Fruit fly (Drosophila melanogaster) whole organism, prepupa: ENCODE measurements around the gene IntS14.

Experiments
- Blimp-1 ChIP-seq: fragments of 200-800 bp; sonication (Bioruptor generic); optimal IDR thresholded peaks from 3 replicates; lab custom pipeline; 2017; ENCODE audit warnings: missing biosample characterization, missing genetic modification characterization, mild to moderate bottlenecking, moderate library complexity, missing genetic modification reagents
- CG10631 ChIP-seq: fragments of 200-800 bp; sonication (Bioruptor generic); optimal IDR thresholded peaks from 2 replicates; lab custom pipeline; 2016; ENCODE audit warnings: missing biosample characterization, missing genetic modification characterization
- CG10669 ChIP-seq: fragments of 200-800 bp; sonication (Bioruptor generic); optimal IDR thresholded peaks from 3 replicates; lab custom pipeline; 2018; ENCODE audit warnings: missing biosample characterization, mild to moderate bottlenecking, missing genetic modification characterization, moderate library complexity
- CG11294 ChIP-seq: fragments of 200-800 bp; sonication (Bioruptor generic); IDR thresholded peaks from 2 replicates; pipeline ENCODE4 v1.3.6; 2022; ENCODE audit warnings: missing biosample characterization, missing genetic modification characterization
- CG11762 ChIP-seq: fragments of 200-800 bp; sonication (Bioruptor generic); optimal IDR thresholded peaks from 3 replicates; lab custom pipeline; 2016; ENCODE audit warnings: missing biosample characterization, missing genetic modification characterization; ENCODE audit not compliant: insufficient read depth
- CG11902 ChIP-seq: fragments of 200-800 bp; sonication (Bioruptor generic); optimal IDR thresholded peaks from 3 replicates; lab custom pipeline; 2016; ENCODE audit warnings: missing biosample characterization, missing genetic modification characterization
- CG15336 ChIP-seq: fragments of 200-800 bp; sonication (Bioruptor generic); IDR thresholded peaks from 2 replicates; pipeline ENCODE4 v1.3.6; 2022; ENCODE audit warnings: missing biosample characterization, missing genetic modification characterization
- CG1621 ChIP-seq: fragments of 200-800 bp; sonication (Bioruptor generic); optimal IDR thresholded peaks from 3 replicates; lab custom pipeline; 2018; ENCODE audit warnings: missing biosample characterization, mild to moderate bottlenecking, missing genetic modification characterization
- CG3032 ChIP-seq: fragments of 200-800 bp; optimal IDR thresholded peaks from 2 replicates; lab custom pipeline; 2019; ENCODE audit warnings: missing biosample characterization, mild to moderate bottlenecking, missing genetic modification characterization, moderate library complexity
- CG32006 ChIP-seq: fragments of 200-800 bp; sonication (Bioruptor generic); optimal IDR thresholded peaks from 3 replicates; lab custom pipeline; 2017; ENCODE audit warnings: missing biosample characterization, mild to moderate bottlenecking, missing genetic modification characterization
- CG34406 ChIP-seq: fragments of 200-800 bp; sonication (Bioruptor generic); optimal IDR thresholded peaks from 3 replicates; lab custom pipeline; 2016; ENCODE audit warnings: missing biosample characterization, missing genetic modification characterization
- CG3919 ChIP-seq: fragments of 200-800 bp; sonication (Bioruptor generic); optimal IDR thresholded peaks from 3 replicates; lab custom pipeline; 2016; ENCODE audit warnings: missing biosample characterization, missing genetic modification characterization
- CG6163 ChIP-seq: fragments of 200-800 bp; sonication (Bioruptor generic); IDR thresholded peaks from 3 replicates; pipeline ENCODE4 v1.3.6; 2022; ENCODE audit warnings: missing biosample characterization, missing genetic modification characterization
- CG6808 ChIP-seq: fragments of 200-800 bp; sonication (Bioruptor generic); optimal IDR thresholded peaks from 3 replicates; lab custom pipeline; 2017; ENCODE audit warnings: missing biosample characterization, missing genetic modification characterization, mild to moderate bottlenecking, moderate library complexity, missing genetic modification reagents
- CG6854 ChIP-seq: fragments of 200-800 bp; sonication (Bioruptor generic); optimal IDR thresholded peaks from 2 replicates; lab custom pipeline; 2017; ENCODE audit warnings: missing biosample characterization, mild to moderate bottlenecking, missing genetic modification characterization
- CG7368 ChIP-seq: fragments of 200-800 bp; sonication (Bioruptor generic); optimal IDR thresholded peaks from 3 replicates; lab custom pipeline; 2016; ENCODE audit warnings: missing biosample characterization, missing genetic modification characterization
- CG8119 ChIP-seq: fragments of 200-800 bp; sonication (Bioruptor generic); IDR thresholded peaks from 3 replicates; pipeline ENCODE4 v1.3.6; 2022; ENCODE audit warnings: missing biosample characterization, missing genetic modification characterization
- CG8632 ChIP-seq: fragments of 200-800 bp; sonication (Bioruptor generic); optimal IDR thresholded peaks from 3 replicates; lab custom pipeline; 2016; ENCODE audit warnings: missing biosample characterization, missing genetic modification characterization
- Eip75B ChIP-seq: fragments of 200-800 bp; sonication (Bioruptor generic); optimal IDR thresholded peaks from 3 replicates; lab custom pipeline; 2016; ENCODE audit warnings: missing biosample characterization, missing genetic modification characterization
- Eip78C ChIP-seq: fragments of 200-800 bp; sonication (Bioruptor generic); peaks from one replicate; lab custom pipeline; 2016; ENCODE audit warnings: missing biosample characterization, missing genetic modification characterization
- Ets21C ChIP-seq: fragments of 200-800 bp; sonication (Bioruptor generic); optimal IDR thresholded peaks from 3 replicates; lab custom pipeline; 2016; ENCODE audit warnings: missing biosample characterization, missing genetic modification characterization
- Gug ChIP-seq: fragments of 200-800 bp; sonication (Bioruptor generic); IDR thresholded peaks from 2 replicates; pipeline ENCODE4 v1.3.6; 2022; ENCODE audit warnings: missing biosample characterization, missing genetic modification characterization
- Hr38 ChIP-seq: sonication (Bioruptor generic); optimal IDR thresholded peaks from 2 replicates; lab custom pipeline; 2016; ENCODE audit warnings: missing biosample characterization, missing genetic modification characterization
- Lpt ChIP-seq: fragments of 200-800 bp; sonication (Bioruptor generic); optimal IDR thresholded peaks from 3 replicates; lab custom pipeline; 2016; ENCODE audit warnings: missing biosample characterization, missing genetic modification characterization
- Met ChIP-seq: fragments of 200-800 bp; sonication (Bioruptor generic); optimal IDR thresholded peaks from 3 replicates; lab custom pipeline; 2016; ENCODE audit warnings: missing biosample characterization, missing genetic modification characterization
- Sox102F ChIP-seq: fragments of 200-800 bp; sonication (Bioruptor generic); optimal IDR thresholded peaks from 2 replicates; lab custom pipeline; 2016; ENCODE audit warnings: missing biosample characterization, mild to moderate bottlenecking, missing genetic modification characterization
- Sox14 ChIP-seq: fragments of 200-800 bp; sonication (Bioruptor generic); optimal IDR thresholded peaks from 3 replicates; lab custom pipeline; 2016; ENCODE audit warnings: missing biosample characterization, missing genetic modification characterization
- Sox15 ChIP-seq: fragments of 200-800 bp; sonication (Bioruptor generic); optimal IDR thresholded peaks from 3 replicates; lab custom pipeline; 2016; ENCODE audit warnings: missing biosample characterization, missing genetic modification characterization
- achi ChIP-seq: fragments of 200-800 bp; sonication (Bioruptor generic); optimal IDR thresholded peaks from 3 replicates; lab custom pipeline; 2016; ENCODE audit warnings: missing biosample characterization, missing genetic modification characterization
- acj6 ChIP-seq: fragments of 200-800 bp; sonication (Bioruptor generic); optimal IDR thresholded peaks from 3 replicates; lab custom pipeline; 2016; ENCODE audit warnings: missing biosample characterization, missing genetic modification characterization
- cyc ChIP-seq: fragments of 200-800 bp; sonication (Bioruptor generic); optimal IDR thresholded peaks from 3 replicates; lab custom pipeline; 2016; ENCODE audit warnings: missing biosample characterization, missing genetic modification characterization
- dac ChIP-seq: fragments of 200-800 bp; sonication (Bioruptor generic); optimal IDR thresholded peaks from 2 replicates; lab custom pipeline; 2017; ENCODE audit warnings: missing biosample characterization, mild to moderate bottlenecking, missing genetic modification characterization
- dsx ChIP-seq: fragments of 200-800 bp; optimal IDR thresholded peaks from 3 replicates; lab custom pipeline; 2019; ENCODE audit warnings: missing biosample characterization, mild to moderate bottlenecking, missing genetic modification characterization, moderate library complexity; ENCODE audit not compliant: poor library complexity, severe bottlenecking
- eg ChIP-seq: fragments of 200-800 bp; sonication (Bioruptor generic); IDR thresholded peaks from 3 replicates; pipeline ENCODE4 v1.3.6; 2022; ENCODE audit warnings: missing biosample characterization, missing genetic modification characterization
- esn ChIP-seq: fragments of 200-800 bp; sonication (Bioruptor generic); optimal IDR thresholded peaks from 2 replicates; lab custom pipeline; 2016; ENCODE audit warnings: missing biosample characterization, mild to moderate bottlenecking, missing genetic modification characterization, moderate library complexity
- fd59A ChIP-seq: fragments of 200-800 bp; sonication (Bioruptor generic); optimal IDR thresholded peaks from 2 replicates; lab custom pipeline; 2017; ENCODE audit warnings: missing biosample characterization, mild to moderate bottlenecking, missing genetic modification characterization, missing genetic modification reagents
- fd85E ChIP-seq: fragments of 200-800 bp; sonication (Bioruptor generic); optimal IDR thresholded peaks from 3 replicates; lab custom pipeline; 2016; ENCODE audit warnings: missing biosample characterization, missing genetic modification characterization
- fkh ChIP-seq: fragments of 200-800 bp; sonication (Bioruptor generic); optimal IDR thresholded peaks from 3 replicates; lab custom pipeline; 2017; ENCODE audit warnings: missing biosample characterization, mild to moderate bottlenecking, missing genetic modification characterization, moderate library complexity
- net ChIP-seq: fragments of 200-800 bp; sonication (Bioruptor generic); optimal IDR thresholded peaks from 3 replicates; lab custom pipeline; 2016; ENCODE audit warnings: missing biosample characterization, missing genetic modification characterization
- pdm3 ChIP-seq: fragments of 200-800 bp; sonication (Bioruptor generic); optimal IDR thresholded peaks from 3 replicates; lab custom pipeline; 2016; ENCODE audit warnings: missing biosample characterization, missing genetic modification characterization
- salr ChIP-seq, 2 experiments: fragments of 200-800 bp; sonication (Bioruptor generic); optimal IDR thresholded peaks; 3 replicates each; lab custom pipeline; 2016 to 2018; ENCODE audit warnings: missing biosample characterization in 2 of 2, missing genetic modification characterization in 2 of 2, mild to moderate bottlenecking in 1 of 2
- spab ChIP-seq: fragments of 200-800 bp; sonication (Bioruptor generic); optimal IDR thresholded peaks from 2 replicates; lab custom pipeline; 2017; ENCODE audit warnings: missing biosample characterization, mild to moderate bottlenecking, missing genetic modification characterization, missing genetic modification reagents
- ss ChIP-seq, 2 experiments: fragments of 200-800 bp; sonication (Bioruptor generic); optimal IDR thresholded peaks; 2 replicates in 1 of 2; 3 replicates in 1 of 2; lab custom pipeline; 2017 to 2018; ENCODE audit warnings: mild to moderate bottlenecking in 2 of 2, missing biosample characterization in 2 of 2, missing genetic modification characterization in 2 of 2, moderate library complexity in 1 of 2
- svp ChIP-seq: fragments of 200-800 bp; sonication (Bioruptor generic); peaks from one replicate; lab custom pipeline; 2016; ENCODE audit warnings: missing biosample characterization, missing genetic modification characterization
- vri ChIP-seq: fragments of 200-800 bp; sonication (Bioruptor generic); optimal IDR thresholded peaks from 3 replicates; lab custom pipeline; 2016; ENCODE audit warnings: missing biosample characterization, mild to moderate bottlenecking, missing genetic modification characterization

IntS14 gene

dm6 chr2L:1144371-1145360, 19.6 kb upstream of the IntS14 start (continued):
- TF ChIP-seq CG3919 (peak; percentile 78), CG11762 (GFP tag; lab: Kevin White, UChicago) (peak; percentile 49), Eip78C (peak; percentile 93), Sox15 (GFP tag; lab: Kevin White, UChicago) (peak; percentile 49), CG34406 (GFP tag; lab: Kevin White, UChicago) (peak; percentile 74), Met (GFP tag; lab: Kevin White, UChicago) (peak; percentile 92), fd59A (GFP tag; lab: Kevin White, UChicago) (peak; percentile 45), Sox14 (GFP tag; lab: Kevin White, UChicago) (peak; percentile 87), net (GFP tag; lab: Kevin White, UChicago) (peak; percentile 55), CG8632 (peak; percentile 69), CG8119 (GFP tag; lab: Robert Waterston, UW) (peak; percentile 64), salr (GFP tag; optimal IDR thresholded peaks at IDR 0.05; lab: Kevin White, UChicago) (peak in 1 of 2 experiments; percentile 2), CG1621 (peak; percentile 52), CG10631 (peak; percentile 62), Hr38 (GFP tag; lab: Kevin White, UChicago) (no peak), Lpt (GFP tag; lab: Kevin White, UChicago) (peak; percentile 13), acj6 (GFP tag; lab: Kevin White, UChicago) (peak; percentile 79), svp (GFP tag; lab: Kevin White, UChicago) (peak; percentile 95), spab (GFP tag; lab: Kevin White, UChicago) (peak; percentile 45), dac (GFP tag; lab: Kevin White, UChicago) (no peak), CG7368 (GFP tag; lab: Kevin White, UChicago) (peak; percentile 60), esn (GFP tag; lab: Kevin White, UChicago) (peak; percentile 94), Ets21C (GFP tag; lab: Kevin White, UChicago) (peak; percentile 89), ss (GFP tag; optimal IDR thresholded peaks at IDR 0.05; lab: Kevin White, UChicago) (no peak), Sox102F (GFP tag; lab: Kevin White, UChicago) (peak; percentile 91), dsx (GFP tag; lab: Kevin White, UChicago) (peak; percentile 70), CG6854 (GFP tag; lab: Kevin White, UChicago) (peak; percentile 53), Blimp-1 (GFP tag; lab: Kevin White, UChicago) (peak; percentile 84), Gug (GFP tag; lab: Robert Waterston, UW) (no peak), fkh (GFP tag; lab: Kevin White, UChicago) (no peak), CG11294 (peak; percentile 32; the same call in 1 of the 2 replicates), vri (GFP tag; lab: Kevin White, UChicago) (peak; percentile 99), Eip75B (GFP tag; lab: Kevin White, UChicago) (peak; percentile 81), pdm3 (peak; percentile 83), cyc (GFP tag; lab: Kevin White, UChicago) (peak; percentile 91)

dm6 chr2L:1147656-1148055, 16.6 kb upstream of the IntS14 start:
- TF ChIP-seq CG1621 (peak; percentile 95), CG6808 (GFP tag; lab: Kevin White, UChicago) (no peak)
- TF ChIP-seq, all 60 proteins: peak for 1

- TF ChIP-seq vri (GFP tag; lab: Kevin White, UChicago) (no peak), esn (GFP tag; lab: Kevin White, UChicago) (peak; percentile 70), eg (GFP tag; lab: Robert Waterston, UW) (peak; percentile 58; the same call in 2 of the 3 replicates), fd85E (GFP tag; lab: Kevin White, UChicago) (no peak), CG32006 (no peak), Met (GFP tag; lab: Kevin White, UChicago) (no peak), CG6163 (GFP tag; lab: Robert Waterston, UW) (peak; percentile 78), CG11902 (no peak), Eip78C (no peak), CG10669 (GFP tag; lab: Kevin White, UChicago) (no peak), achi (GFP tag; lab: Kevin White, UChicago) (no peak), Gug (GFP tag; lab: Robert Waterston, UW) (no peak), CG1621 (no peak), CG15336 (GFP tag; lab: Robert Waterston, UW) (no peak; the same call in 1 of the 2 replicates), CG8632 (no peak), Sox102F (GFP tag; lab: Kevin White, UChicago) (no peak), CG3032 (tag; lab: Kevin White, UChicago) (peak; percentile 31), Ets21C (GFP tag; lab: Kevin White, UChicago) (no peak)
Observed at dm6 chr2L:1150554-1150953, 13.7 kb upstream of the IntS14 start, which contains the start of the genes Tfb4 and Vps29. Tfb4 (minus strand) TSS chr2L:1150677. Vps29 (plus strand) TSS chr2L:1150766.
